Worm (Caenorhabditis elegans) whole organism, L4 larva: ENCODE measurements around the gene K01D12.8.

Source experiments
- F10B5.3 ChIP-seq: sonication (generic microtip); optimal IDR thresholded peaks from 2 replicates; lab custom pipeline; 2016; ENCODE audit warnings: mild to moderate bottlenecking, missing genetic modification characterization, missing compliant biosample characterization
- F37D6.2 ChIP-seq: sonication (generic microtip); optimal IDR thresholded peaks from 2 replicates; lab custom pipeline; 2016; ENCODE audit warnings: mild to moderate bottlenecking, missing genetic modification characterization, missing compliant biosample characterization
- F44E2.7 ChIP-seq: fragments of 200-800 bp; sonication (Bioruptor generic); IDR thresholded peaks from 2 replicates; pipeline ENCODE4 v2.1.2; 2022; ENCODE audit warnings: missing genetic modification characterization, missing compliant biosample characterization
- aly-2 ChIP-seq: sonication (generic microtip); optimal IDR thresholded peaks from 2 replicates; lab custom pipeline; 2018; ENCODE audit warnings: missing biosample characterization, missing genetic modification characterization
- ama-1 ChIP-seq: fragments of 150-350 bp; optimal IDR thresholded peaks from 2 replicates; lab custom pipeline; 2014; ENCODE audit warnings: inconsistent platforms, mixed read lengths
- ceh-32 ChIP-seq: sonication (generic microtip); optimal IDR thresholded peaks from 2 replicates; lab custom pipeline; 2016; ENCODE audit warnings: mild to moderate bottlenecking, missing genetic modification characterization, missing compliant biosample characterization; ENCODE audit not compliant: poor library complexity
- ceh-62 ChIP-seq: sonication (generic microtip); optimal IDR thresholded peaks from 2 replicates; lab custom pipeline; 2017; ENCODE audit warnings: missing biosample characterization, missing genetic modification characterization
- ctbp-1 ChIP-seq: fragments of 200-800 bp; sonication (Bioruptor generic); IDR thresholded peaks from 2 replicates; pipeline ENCODE4 v1.3.6; 2022; ENCODE audit warnings: missing genetic modification reagents, missing genetic modification characterization, missing compliant biosample characterization
- daf-16 ChIP-seq, 3 experiments: sonication (generic microtip); optimal IDR thresholded peaks; 2 replicates each; lab custom pipeline; 2016 to 2017; ENCODE audit warnings: missing genetic modification characterization in 3 of 3, missing genetic modification reagents in 3 of 3, mild to moderate bottlenecking in 2 of 3, missing compliant biosample characterization in 2 of 3, missing biosample characterization in 1 of 3, moderate library complexity in 1 of 3
- dmd-6 ChIP-seq: fragments of 200-800 bp; sonication (Bioruptor generic); IDR thresholded peaks from 2 replicates; pipeline ENCODE4 v1.3.6; 2022; ENCODE audit warnings: missing genetic modification reagents, missing genetic modification characterization, missing compliant biosample characterization
- dmd-8 ChIP-seq: fragments of 200-800 bp; sonication (Bioruptor generic); IDR thresholded peaks from 2 replicates; pipeline ENCODE4 v1.3.6; 2022; ENCODE audit warnings: missing genetic modification characterization, missing compliant biosample characterization
- dpl-1 ChIP-seq: fragments of 150-350 bp; optimal IDR thresholded peaks from 2 replicates; lab custom pipeline; 2014; ENCODE audit warnings: missing biosample characterization, missing genetic modification reagents, missing genetic modification characterization
- duxl-1 ChIP-seq: sonication (generic microtip); optimal IDR thresholded peaks from 2 replicates; lab custom pipeline; 2016; ENCODE audit warnings: mild to moderate bottlenecking, missing genetic modification characterization, moderate library complexity, missing compliant biosample characterization; ENCODE audit not compliant: poor library complexity
- egl-27 ChIP-seq: sonication (generic microtip); optimal IDR thresholded peaks from 3 replicates; lab custom pipeline; 2017; ENCODE audit warnings: missing biosample characterization, missing genetic modification reagents, missing genetic modification characterization
- hlh-11 ChIP-seq: fragments of 200-800 bp; sonication (Bioruptor generic); optimal IDR thresholded peaks from 2 replicates; lab custom pipeline; 2018; ENCODE audit warnings: mild to moderate bottlenecking, missing genetic modification characterization, missing compliant biosample characterization
- jun-1 ChIP-seq: fragments of 150-350 bp; optimal IDR thresholded peaks from 2 replicates; lab custom pipeline; 2014; ENCODE audit warnings: missing biosample characterization, missing genetic modification reagents, missing genetic modification characterization
- lin-15B ChIP-seq: fragments of 150-350 bp; sonication (generic microtip); optimal IDR thresholded peaks from 3 replicates; lab custom pipeline; 2014; ENCODE audit warnings: missing biosample characterization, missing genetic modification characterization
- lir-3 ChIP-seq: sonication (generic microtip); optimal IDR thresholded peaks from 2 replicates; lab custom pipeline; 2016; ENCODE audit warnings: mild to moderate bottlenecking, missing genetic modification characterization, missing compliant biosample characterization
- madf-9 ChIP-seq: fragments of 200-800 bp; sonication (Bioruptor generic); conservative IDR thresholded peaks from 2 replicates; pipeline ENCODE4 v1.3.6; 2022; ENCODE audit warnings: missing genetic modification reagents, missing genetic modification characterization, missing compliant biosample characterization
- mdl-1 ChIP-seq, 2 experiments: fragments of 150-350 bp in 1 of 2; sonication (generic microtip) in 1 of 2; optimal IDR thresholded peaks; 2 replicates each; lab custom pipeline; 2014 to 2017; ENCODE audit warnings: missing biosample characterization in 2 of 2, missing genetic modification characterization in 2 of 2
- mep-1 ChIP-seq: fragments of 150-350 bp; sonication (generic microtip); optimal IDR thresholded peaks from 3 replicates; lab custom pipeline; 2014; ENCODE audit warnings: missing biosample characterization, missing genetic modification characterization
- nhr-237 ChIP-seq: sonication (generic microtip); optimal IDR thresholded peaks from 2 replicates; lab custom pipeline; 2017; ENCODE audit warnings: missing biosample characterization, missing genetic modification characterization
- nhr-25 ChIP-seq: sonication (generic microtip); optimal IDR thresholded peaks from 2 replicates; lab custom pipeline; 2017; ENCODE audit warnings: missing genetic modification characterization, mild to moderate bottlenecking, missing compliant biosample characterization, antibody characterized with exemption, moderate library complexity, borderline replicate concordance; ENCODE audit not compliant: insufficient read depth
- nhr-41 ChIP-seq: fragments of 200-800 bp; sonication (Bioruptor generic); IDR thresholded peaks from 2 replicates; pipeline ENCODE4 v1.3.6; 2022; ENCODE audit warnings: missing genetic modification reagents, missing genetic modification characterization, missing compliant biosample characterization
- nhr-48 ChIP-seq: sonication (generic microtip); optimal IDR thresholded peaks from 2 replicates; lab custom pipeline; 2016; ENCODE audit warnings: mild to moderate bottlenecking, missing genetic modification characterization, missing compliant biosample characterization
- nhr-6 ChIP-seq: fragments of 150-350 bp; optimal IDR thresholded peaks from 2 replicates; lab custom pipeline; 2014; ENCODE audit warnings: missing biosample characterization, missing genetic modification characterization
- pqm-1 ChIP-seq: sonication (generic microtip); optimal IDR thresholded peaks from 2 replicates; lab custom pipeline; 2017; ENCODE audit warnings: missing biosample characterization, missing genetic modification characterization
- rbr-2 ChIP-seq: sonication (generic microtip); optimal IDR thresholded peaks from 2 replicates; lab custom pipeline; 2016; ENCODE audit warnings: missing genotype, missing genetic modification characterization, missing compliant biosample characterization
- set-16 ChIP-seq: fragments of 200-800 bp; sonication (Bioruptor generic); IDR thresholded peaks from 2 replicates; pipeline ENCODE4 v1.3.6; 2022; ENCODE audit warnings: missing genetic modification reagents, missing genetic modification characterization, missing compliant biosample characterization
- skn-1 ChIP-seq: fragments of 150-350 bp; optimal IDR thresholded peaks from 2 replicates; lab custom pipeline; 2014; ENCODE audit warnings: missing biosample characterization, missing genetic modification characterization
- snpc-1.2 ChIP-seq: fragments of 200-800 bp; sonication (Bioruptor generic); IDR thresholded peaks from 2 replicates; pipeline ENCODE4 v1.3.6; 2022; ENCODE audit warnings: missing genetic modification reagents, missing genetic modification characterization, missing compliant biosample characterization
- snpc-4 ChIP-seq: fragments of 150-350 bp; optimal IDR thresholded peaks from 2 replicates; lab custom pipeline; 2014; ENCODE audit warnings: missing biosample characterization, missing genetic modification characterization
- spr-1 ChIP-seq: sonication (generic microtip); optimal IDR thresholded peaks from 2 replicates; lab custom pipeline; 2016; ENCODE audit warnings: mild to moderate bottlenecking, missing genetic modification characterization, missing compliant biosample characterization
- spr-3 ChIP-seq: fragments of 200-800 bp; sonication (Bioruptor generic); optimal IDR thresholded peaks from 2 replicates; lab custom pipeline; 2018; ENCODE audit warnings: mild to moderate bottlenecking, missing genetic modification characterization, missing compliant biosample characterization
- unc-130 ChIP-seq: sonication (generic microtip); optimal IDR thresholded peaks from 2 replicates; lab custom pipeline; 2016; ENCODE audit warnings: missing genetic modification reagents, missing genetic modification characterization, missing compliant biosample characterization
- unc-39 ChIP-seq: sonication (generic microtip); optimal IDR thresholded peaks from 2 replicates; lab custom pipeline; 2017; ENCODE audit warnings: missing biosample characterization, missing genetic modification characterization
- vab-7 ChIP-seq: fragments of 200-800 bp; sonication (Bioruptor generic); IDR thresholded peaks from 2 replicates; pipeline ENCODE4 v1.3.6; 2022; ENCODE audit warnings: missing genetic modification reagents, missing genetic modification characterization, missing compliant biosample characterization
- zag-1 ChIP-seq: fragments of 150-350 bp; optimal IDR thresholded peaks from 2 replicates; lab custom pipeline; 2014; ENCODE audit warnings: missing biosample characterization, missing genetic modification characterization
- zip-2 ChIP-seq: fragments of 150-350 bp; optimal IDR thresholded peaks from 2 replicates; lab custom pipeline; 2014; ENCODE audit warnings: missing biosample characterization, missing genetic modification characterization
- ztf-11 ChIP-seq: fragments of 150-350 bp; optimal IDR thresholded peaks from 2 replicates; lab custom pipeline; 2014; ENCODE audit warnings: missing biosample characterization, missing genetic modification characterization
- ztf-7 ChIP-seq: fragments of 150-350 bp; optimal IDR thresholded peaks from 2 replicates; lab custom pipeline; 2014; ENCODE audit warnings: missing biosample characterization, missing genetic modification characterization

K01D12.8 gene

ce11 chrV:12358347-12358746 lies 44.1 kb upstream of the K01D12.8 start, which contains the start of gene F23H12.5:
TSS of gene F23H12.5 (plus strand) at chrV:12358647.
- TF ChIP-seq madf-9 (GFP tag; lab: Robert Waterston, UW) (no peak), nhr-48 (tag; lab: Kevin White, UChicago) (no peak), duxl-1 (tag; lab: Kevin White, UChicago) (no peak), spr-1 (no peak), F44E2.7 (GFP tag; lab: Robert Waterston, UW) (no peak), nhr-6 (tag; lab: Kevin White, UChicago) (no peak), ceh-32 (no peak), vab-7 (GFP tag; lab: Robert Waterston, UW) (no peak), jun-1 (tag; lab: Kevin White, UChicago) (no peak), nhr-237 (tag; lab: Kevin White, UChicago) (no peak), rbr-2 (tag; lab: Kevin White, UChicago) (no peak)

ce11 chrV:12361644-12362043 lies 40.8 kb upstream of the K01D12.8 start, which contains the start of gene fipr-1:
TSS of gene fipr-1 (minus strand) at chrV:12361744.
- no peak for TF ChIP-seq snpc-1.2 (GFP tag; lab: Robert Waterston, UW)
- TF ChIP-seq ceh-62, result no peak
- TF ChIP-seq madf-9 (GFP tag; lab: Robert Waterston, UW), result no peak
- no peak for TF ChIP-seq nhr-41 (GFP tag; lab: Robert Waterston, UW)
- TF ChIP-seq ztf-7 (tag; lab: Kevin White, UChicago), result no peak
- TF ChIP-seq F10B5.3 (tag; lab: Kevin White, UChicago), result no peak
- TF ChIP-seq duxl-1 (tag; lab: Kevin White, UChicago), result no peak
- no peak for TF ChIP-seq lir-3 (tag; lab: Kevin White, UChicago)
- no peak for TF ChIP-seq unc-39 (tag; lab: Kevin White, UChicago)
- no peak for TF ChIP-seq zip-2 (tag; lab: Kevin White, UChicago)
- no peak for TF ChIP-seq snpc-4
- no peak for TF ChIP-seq nhr-25 (tag; lab: Kevin White, UChicago)
- no peak for TF ChIP-seq daf-16 (GFP tag; optimal IDR thresholded peaks at IDR 0.05; lab: Kevin White, UChicago)
- TF ChIP-seq daf-16 (tag; optimal IDR thresholded peaks at IDR 0.05; lab: Kevin White, UChicago), result no peak
- TF ChIP-seq, all 104 proteins: peak for 0

- TF ChIP-seq dmd-8 (GFP tag; lab: Robert Waterston, UW) (no peak), lin-15B (tag; lab: Kevin White, UChicago) (no peak), ztf-7 (tag; lab: Kevin White, UChicago) (no peak), aly-2 (tag; lab: Kevin White, UChicago) (no peak), unc-130 (GFP tag; lab: Kevin White, UChicago) (no peak), mdl-1 (tag; optimal IDR thresholded peaks at IDR 0.05; lab: Kevin White, UChicago) (no peak), nhr-25 (tag; lab: Kevin White, UChicago) (no peak), F44E2.7 (GFP tag; lab: Robert Waterston, UW) (no peak), ctbp-1 (no peak), unc-39 (tag; lab: Kevin White, UChicago) (no peak), ztf-11 (no peak), set-16 (GFP tag; lab: Robert Waterston, UW) (no peak), nhr-6 (tag; lab: Kevin White, UChicago) (no peak), pqm-1 (no peak), dmd-6 (GFP tag; lab: Robert Waterston, UW) (no peak), egl-27 (no peak), daf-16 (GFP tag; optimal IDR thresholded peaks at IDR 0.05; lab: Kevin White, UChicago) (no peak), daf-16 (tag; optimal IDR thresholded peaks at IDR 0.05; lab: Kevin White, UChicago) (no peak), skn-1 (tag; lab: Kevin White, UChicago) (no peak), F37D6.2 (no peak)
Observed at ce11 chrV:12365104-12365503, 37.4 kb upstream of the K01D12.8 start, which contains the start of gene fipr-2. TSS of gene fipr-2 (plus strand) at chrV:12365348.

- TF ChIP-seq vab-7 (GFP tag; lab: Robert Waterston, UW) (no peak), ama-1 (lab: Kevin White, UChicago) (no peak), skn-1 (tag; lab: Kevin White, UChicago) (no peak), spr-3 (no peak), hlh-11 (tag; lab: Kevin White, UChicago) (no peak), ceh-62 (no peak), snpc-4 (no peak), zag-1 (tag; lab: Kevin White, UChicago) (no peak), dpl-1 (no peak), daf-16 (GFP tag; optimal IDR thresholded peaks at IDR 0.05; lab: Kevin White, UChicago) (no peak), daf-16 (tag; optimal IDR thresholded peaks at IDR 0.05; lab: Kevin White, UChicago) (no peak), F44E2.7 (GFP tag; lab: Robert Waterston, UW) (no peak), mep-1 (tag; lab: Kevin White, UChicago) (no peak)
Observed at ce11 chrV:12369437-12369836, 33.0 kb upstream of the K01D12.8 start, which contains the start of gene gcy-13. TSS of gene gcy-13 (minus strand) at chrV:12369537.
